Worm (Caenorhabditis elegans): ENCODE results near the gene F58A4.6.

DNA sequence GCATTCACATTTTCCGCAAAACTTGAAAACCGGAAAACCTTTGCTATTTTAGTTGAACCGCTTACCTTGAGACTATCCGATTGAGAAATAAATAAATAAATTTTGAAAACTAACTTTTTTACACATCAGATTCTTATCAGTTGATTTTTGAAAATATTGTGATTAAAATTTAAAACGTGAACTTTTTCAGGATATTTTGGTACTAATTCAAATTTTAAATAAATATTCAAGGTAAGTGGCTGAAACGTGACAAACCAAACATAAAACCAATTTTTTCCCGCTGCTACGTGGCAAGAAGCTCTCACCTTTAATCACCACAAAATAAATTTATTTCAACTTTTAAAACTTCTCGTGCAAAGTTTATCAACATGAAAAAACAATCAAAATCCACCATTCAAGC lies 37.6 kb downstream of the F58A4.6 start, which contains the start of gene C15H7.3:
- TF ChIP-seq efl-1 (GFP tag; optimal IDR thresholded peaks at IDR 0.05) (no peak), B0261.1 (tag; optimal IDR thresholded peaks at IDR 0.05) (no peak), B0336.3 (GFP tag; IDR thresholded peaks at IDR 0.05) (no peak), mxl-1 (tag; optimal IDR thresholded peaks at IDR 0.05) (no peak), K12H6.12 (tag; optimal IDR thresholded peaks at IDR 0.05) (no peak), mel-28 (tag; optimal IDR thresholded peaks at IDR 0.05; ENCODE audit: borderline replicate concordance) (no peak), unc-62 (GFP tag; optimal IDR thresholded peaks at IDR 0.05) (no peak), ztf-3 (GFP tag; optimal IDR thresholded peaks at IDR 0.05) (no peak), dpl-1 (GFP tag; optimal IDR thresholded peaks at IDR 0.05) (no peak), repo-1 (tag; optimal IDR thresholded peaks at IDR 0.05) (no peak), B0019.2 (GFP tag; conservative IDR thresholded peaks at IDR 0.05) (no peak)

All from whole organism, young adult.